Worm (Caenorhabditis elegans): Measurements from ENCODE around the gene ZC196.8.

Gene ZC196.8

ce11 chrV:8671568-8672123, 50.4 kb downstream of the ZC196.8 start:
- no peak for TF ChIP-seq klf-2 (GFP tag; conservative IDR thresholded peaks at IDR 0.05)
- no peak for TF ChIP-seq ref-1 (GFP tag; conservative IDR thresholded peaks at IDR 0.05)

All from whole organism, midembryonic.